Fruit fly (Drosophila melanogaster) whole organism, prepupa: ENCODE data around the gene CG32121.
A peak's percentile ranks its signal among the peaks of the same experiment; 100 is the strongest.

Experiments used
- Blimp-1 ChIP-seq: fragments of 200-800 bp; sonication (Bioruptor generic); optimal IDR thresholded peaks from 3 replicates; lab custom pipeline; 2017; ENCODE audit warnings: missing biosample characterization, missing genetic modification characterization, mild to moderate bottlenecking, moderate library complexity, missing genetic modification reagents
- CG32006 ChIP-seq: fragments of 200-800 bp; sonication (Bioruptor generic); optimal IDR thresholded peaks from 3 replicates; lab custom pipeline; 2017; ENCODE audit warnings: missing biosample characterization, mild to moderate bottlenecking, missing genetic modification characterization
- CG6792 ChIP-seq: fragments of 200-800 bp; sonication (Bioruptor generic); optimal IDR thresholded peaks from 3 replicates; lab custom pipeline; 2016; ENCODE audit warnings: missing biosample characterization, missing genetic modification characterization
- CG8319 ChIP-seq: fragments of 200-800 bp; sonication (Bioruptor generic); optimal IDR thresholded peaks from 3 replicates; lab custom pipeline; 2016; ENCODE audit warnings: missing biosample characterization, missing genetic modification characterization
- Sox102F ChIP-seq: fragments of 200-800 bp; sonication (Bioruptor generic); optimal IDR thresholded peaks from 2 replicates; lab custom pipeline; 2016; ENCODE audit warnings: missing biosample characterization, mild to moderate bottlenecking, missing genetic modification characterization
- Sox14 ChIP-seq: fragments of 200-800 bp; sonication (Bioruptor generic); optimal IDR thresholded peaks from 3 replicates; lab custom pipeline; 2016; ENCODE audit warnings: missing biosample characterization, missing genetic modification characterization

DNA sequence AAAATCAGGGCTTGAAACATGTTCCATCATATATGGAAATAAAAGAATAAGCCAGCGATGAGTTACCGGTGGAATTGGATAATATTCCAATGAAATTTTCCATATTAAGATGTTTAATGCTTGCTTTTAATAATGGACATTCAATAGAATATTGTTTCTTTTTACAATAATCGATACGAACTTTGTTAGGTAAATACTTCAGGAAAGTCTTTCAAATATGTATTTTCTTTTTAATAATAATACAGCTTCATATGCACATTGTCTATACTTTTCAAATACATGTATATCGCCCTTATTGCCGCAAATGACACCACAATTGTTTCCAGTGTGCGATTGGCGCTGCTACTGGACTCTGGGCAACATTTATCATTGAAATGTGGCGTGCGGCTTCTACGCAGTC, 15.3 kb downstream of the CG32121 start:
- TF ChIP-seq Blimp-1 (GFP tag; lab: Kevin White, UChicago) (no peak), CG6792 (GFP tag; lab: Kevin White, UChicago) (peak; percentile 52), CG8319 (GFP tag; lab: Kevin White, UChicago) (peak; percentile 36), Sox102F (GFP tag; lab: Kevin White, UChicago) (peak; percentile 21), Sox14 (GFP tag; lab: Kevin White, UChicago) (peak; percentile 49), CG32006 (GFP tag; lab: Kevin White, UChicago) (peak; percentile 49)
